Worm (Caenorhabditis elegans): ENCODE measurements around the gene clec-180.

ce11 chrIV:7558653-7559052, 10.0 kb upstream of the clec-180 start:
- TF ChIP-seq elt-3 (tag; optimal IDR thresholded peaks at IDR 0.05) (no peak), nhr-12 (tag; optimal IDR thresholded peaks at IDR 0.05) (no peak), nhr-28 (tag; optimal IDR thresholded peaks at IDR 0.05) (no peak), snpc-4 (tag; optimal IDR thresholded peaks at IDR 0.05) (no peak), nhr-237 (tag; optimal IDR thresholded peaks at IDR 0.05) (no peak), mep-1 (tag; optimal IDR thresholded peaks at IDR 0.05) (no peak), unc-39 (tag; optimal IDR thresholded peaks at IDR 0.05) (no peak), ztf-11 (tag; optimal IDR thresholded peaks at IDR 0.05) (no peak)

Data from whole organism, mixed stage, embryonic.